Worm (Caenorhabditis elegans): ENCODE data around the gene srx-45.

The srx-45 gene

DNA sequence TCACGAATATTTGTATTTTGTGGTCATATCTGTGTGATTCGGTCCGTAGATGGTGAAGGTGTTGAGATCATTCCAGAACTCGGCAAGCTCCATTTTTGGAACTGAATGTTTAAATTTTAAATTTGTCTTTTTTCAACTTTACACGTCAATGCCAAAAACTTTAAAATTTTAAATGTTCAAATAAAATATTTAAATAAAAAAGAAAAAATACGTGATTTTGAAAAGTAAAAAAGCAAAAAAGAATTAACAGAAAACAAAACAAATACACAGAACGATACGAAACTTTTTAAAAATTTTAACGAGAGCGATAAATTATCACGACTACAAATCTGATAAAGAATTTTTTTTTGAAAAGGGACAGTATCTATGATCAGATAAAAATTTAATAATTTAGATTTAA is 27.7 kb upstream of the srx-45 start, which contains the start of gene elo-4:
Gene elo-4, minus strand, starts transcription at position 101 of the 400 bp plus-strand sequence.
- TF ChIP-seq Y56A3A.18 (GFP tag; IDR thresholded peaks at IDR 0.05) (no peak), snpc-3.4 (tag; optimal IDR thresholded peaks at IDR 0.05) (no peak), ztf-25 (GFP tag; IDR thresholded peaks at IDR 0.05) (no peak), mcd-1 (GFP tag; IDR thresholded peaks at IDR 0.05) (no peak), hsf-1 (GFP tag; IDR thresholded peaks at IDR 0.05) (no peak), egrh-3 (GFP tag; IDR thresholded peaks at IDR 0.05) (no peak)

ce11 chrIII:9331084-9331564 is 24.6 kb upstream of the srx-45 start, which contains the start of gene ufc-1:
Gene ufc-1 (plus strand): TSS chrIII:9331514.
- peak; percentile 52 to 86 for TF ChIP-seq let-607 (tag; optimal IDR thresholded peaks at IDR 0.05)
- no peak for TF ChIP-seq hmg-20 (GFP tag; IDR thresholded peaks at IDR 0.05)
- TF ChIP-seq bed-2 (GFP tag; IDR thresholded peaks at IDR 0.05), result no peak
- TF ChIP-seq lsl-1 (GFP tag; optimal IDR thresholded peaks at IDR 0.05), result peak; percentile 20
- no peak for TF ChIP-seq rpc-1 (optimal IDR thresholded peaks at IDR 0.05)
- TF ChIP-seq rpc-1 (tag; optimal IDR thresholded peaks at IDR 0.05), result no peak

ce11 chrIII:9329790-9330366 is 23.4 kb upstream of the srx-45 start, which contains the start of gene ttr-5:
Gene ttr-5 (plus strand): TSS chrIII:9330316.
- TF ChIP-seq dox-1 (GFP tag; IDR thresholded peaks at IDR 0.05), result no peak
- no peak for TF ChIP-seq unc-62 (GFP tag; optimal IDR thresholded peaks at IDR 0.05)
- TF ChIP-seq nhr-179 (tag; optimal IDR thresholded peaks at IDR 0.05), result no peak
- TF ChIP-seq ama-1 (optimal IDR thresholded peaks at IDR 0.05), result no peak
- no peak for TF ChIP-seq ama-1 (GFP tag; optimal IDR thresholded peaks at IDR 0.05)
- TF ChIP-seq mel-28 (tag; optimal IDR thresholded peaks at IDR 0.05; ENCODE audit: borderline replicate concordance), result no peak
- no peak for TF ChIP-seq ZK185.1 (tag; optimal IDR thresholded peaks at IDR 0.05; ENCODE audit: poor library complexity, severe bottlenecking)

DNA sequence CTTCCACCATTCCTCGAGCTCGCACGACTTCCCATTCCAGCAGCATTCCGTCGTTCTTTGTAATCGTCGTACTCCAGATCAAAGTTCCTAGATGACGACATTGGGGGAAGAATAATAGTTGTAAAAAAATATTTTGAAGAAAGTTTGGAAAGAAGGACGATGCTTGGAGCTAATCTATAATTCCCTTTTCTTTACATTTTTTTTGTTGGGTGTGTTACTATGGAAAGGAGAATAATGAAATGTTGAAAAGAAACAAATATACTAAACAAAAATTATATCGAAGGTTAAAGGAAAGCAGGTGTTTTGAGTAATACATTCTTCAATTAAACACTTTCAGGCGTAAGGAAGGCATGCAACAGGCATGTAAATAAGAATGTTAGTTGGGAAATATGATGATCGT is 22.8 kb upstream of the srx-45 start, which contains the start of gene C40H1.3:
Gene C40H1.3, minus strand, starts transcription at position 101 of the 400 bp plus-strand sequence.
- TF ChIP-seq ztf-26 (tag; optimal IDR thresholded peaks at IDR 0.05) (no peak), chd-7 (tag; optimal IDR thresholded peaks at IDR 0.05) (no peak), ztf-28 (GFP tag; IDR thresholded peaks at IDR 0.05) (no peak), ceh-100 (GFP tag; IDR thresholded peaks at IDR 0.05) (no peak), F10E7.11 (tag; optimal IDR thresholded peaks at IDR 0.05) (no peak), attf-6 (GFP tag; IDR thresholded peaks at IDR 0.05) (no peak), snpc-1.1 (tag; optimal IDR thresholded peaks at IDR 0.05; ENCODE audit: insufficient read depth) (no peak), ceh-27 (GFP tag; optimal IDR thresholded peaks at IDR 0.05) (no peak), egl-18 (GFP tag; IDR thresholded peaks at IDR 0.05) (no peak), lin-54 (GFP tag; optimal IDR thresholded peaks at IDR 0.05) (no peak), hlh-26 (GFP tag; conservative IDR thresholded peaks at IDR 0.05) (no peak), Y53F4B.3 (GFP tag; IDR thresholded peaks at IDR 0.05) (no peak), nhr-120 (GFP tag; IDR thresholded peaks at IDR 0.05) (no peak), efl-1 (GFP tag; optimal IDR thresholded peaks at IDR 0.05) (no peak)

DNA sequence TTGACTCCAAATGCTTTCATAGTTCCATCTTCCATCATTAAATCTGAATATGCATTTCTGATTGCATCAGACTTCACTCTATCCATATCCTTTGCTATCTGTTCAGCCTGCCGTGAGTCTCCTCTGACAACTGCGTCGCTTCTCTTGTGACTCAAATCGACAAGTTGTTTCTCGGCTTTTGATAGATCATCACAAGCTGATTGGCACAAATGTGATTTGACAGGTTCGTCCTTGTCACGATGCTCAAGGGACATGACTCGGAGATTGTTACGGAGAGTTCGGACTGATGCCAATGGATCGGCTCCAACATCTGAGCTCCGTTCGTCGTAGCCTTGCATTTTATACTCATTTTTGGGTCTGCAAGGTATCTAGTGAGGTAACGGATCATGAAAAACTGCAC is 22.2 kb upstream of the srx-45 start:
- TF ChIP-seq nhr-179 (tag; optimal IDR thresholded peaks at IDR 0.05) (no peak), tbx-9 (tag; optimal IDR thresholded peaks at IDR 0.05; ENCODE audit: borderline replicate concordance) (no peak), ztf-22 (GFP tag; optimal IDR thresholded peaks at IDR 0.05) (no peak), tbp1 (GFP tag; optimal IDR thresholded peaks at IDR 0.05) (no peak), rec-8 (tag; optimal IDR thresholded peaks at IDR 0.05) (no peak), sptf-2 (GFP tag; optimal IDR thresholded peaks at IDR 0.05) (no peak), F22D6.2 (tag; optimal IDR thresholded peaks at IDR 0.05) (no peak), T07F8.4 (tag; optimal IDR thresholded peaks at IDR 0.05) (no peak), lin-40 (tag; optimal IDR thresholded peaks at IDR 0.05) (no peak), snpc-3.4 (tag; optimal IDR thresholded peaks at IDR 0.05) (no peak), B0261.1 (tag; optimal IDR thresholded peaks at IDR 0.05) (no peak), nhr-80 (tag; optimal IDR thresholded peaks at IDR 0.05) (no peak), ztf-3 (GFP tag; optimal IDR thresholded peaks at IDR 0.05) (no peak)
